Fruit fly (Drosophila melanogaster): ENCODE data around the gene Uxs.

DNA sequence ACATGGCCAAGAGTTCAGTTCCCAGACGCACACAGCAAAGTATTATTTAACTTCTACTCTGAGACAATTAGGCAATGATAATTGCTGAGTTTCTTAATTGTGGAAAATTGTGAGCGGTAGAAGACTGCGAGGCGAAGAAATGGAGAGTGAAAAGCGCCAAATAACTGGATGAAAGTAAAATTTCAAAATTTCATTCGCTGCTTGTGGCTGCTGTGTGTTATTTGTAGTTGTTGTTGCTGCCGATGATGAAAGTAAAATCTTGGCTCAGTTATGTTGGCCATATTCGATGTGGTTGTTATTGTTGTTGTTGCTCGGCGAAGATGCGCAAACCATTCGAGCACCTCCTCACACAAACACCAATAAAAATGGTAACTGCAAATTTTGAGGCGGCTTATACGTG lies 30.4 kb upstream of the Uxs start:
- TF ChIP-seq psq (optimal IDR thresholded peaks at IDR 0.05) (no peak), ttk (optimal IDR thresholded peaks at IDR 0.05) (no peak), insv (optimal IDR thresholded peaks at IDR 0.05) (no peak), Myc (optimal IDR thresholded peaks at IDR 0.05) (no peak), Sin3A (optimal IDR thresholded peaks at IDR 0.05) (no peak)

Data from Kc167 (cell line).